Worm (Caenorhabditis elegans) whole organism, late embryonic: ENCODE data around the gene ung-1.

Experiments
- ama-1 ChIP-seq: fragments of 150-350 bp; optimal IDR thresholded peaks from 2 replicates; lab custom pipeline; 2014
- dmd-4 ChIP-seq: sonication (generic microtip); optimal IDR thresholded peaks from 2 replicates; lab custom pipeline; 2016; ENCODE audit warnings: borderline replicate concordance, missing genetic modification characterization, missing compliant biosample characterization
- elt-2 ChIP-seq: sonication (generic microtip); optimal IDR thresholded peaks from 2 replicates; lab custom pipeline; 2016; ENCODE audit warnings: missing genetic modification reagents, missing genetic modification characterization, missing compliant biosample characterization
- eyg-1 ChIP-seq: sonication (generic microtip); optimal IDR thresholded peaks from 2 replicates; lab custom pipeline; 2016; ENCODE audit warnings: missing genotype, missing genetic modification characterization, missing compliant biosample characterization
- hlh-30 ChIP-seq: sonication (generic microtip); optimal IDR thresholded peaks from 2 replicates; lab custom pipeline; 2017; ENCODE audit warnings: antibody characterized with exemption, missing genetic modification characterization, missing compliant biosample characterization; ENCODE audit not compliant: insufficient read depth
- nhr-11 ChIP-seq: fragments of 150-350 bp; optimal IDR thresholded peaks from 2 replicates; lab custom pipeline; 2014; ENCODE audit warnings: missing biosample characterization, missing genetic modification characterization
- nhr-232 ChIP-seq: sonication (generic microtip); optimal IDR thresholded peaks from 2 replicates; lab custom pipeline; 2016; ENCODE audit warnings: missing genetic modification characterization, missing compliant biosample characterization
- pha-4 ChIP-seq: fragments of 150-350 bp; optimal IDR thresholded peaks from 2 replicates; lab custom pipeline; 2018; ENCODE audit warnings: missing biosample characterization, missing genetic modification reagents, missing genetic modification characterization
- pqm-1 ChIP-seq: sonication (generic microtip); optimal IDR thresholded peaks from 2 replicates; lab custom pipeline; 2016; ENCODE audit warnings: missing genetic modification characterization, missing compliant biosample characterization
- ttx-3 ChIP-seq: sonication (generic microtip); optimal IDR thresholded peaks from 2 replicates; lab custom pipeline; 2016; ENCODE audit warnings: missing genetic modification reagents, missing genetic modification characterization, missing compliant biosample characterization

ce11 chrIII:11937911-11938310 is 36.0 kb downstream of the ung-1 start:
- TF ChIP-seq ttx-3 (tag; lab: Kevin White, UChicago), result no peak
- no peak for TF ChIP-seq pqm-1 (tag; lab: Kevin White, UChicago)
- TF ChIP-seq pha-4 (tag; lab: Kevin White, UChicago), result no peak
- no peak for TF ChIP-seq eyg-1 (tag; lab: Kevin White, UChicago)
- no peak for TF ChIP-seq nhr-232
- no peak for TF ChIP-seq ama-1 (lab: Kevin White, UChicago)
- no peak for TF ChIP-seq dmd-4 (tag; lab: Kevin White, UChicago)
- no peak for TF ChIP-seq nhr-11 (tag; lab: Kevin White, UChicago)
- TF ChIP-seq elt-2 (tag; lab: Kevin White, UChicago), result no peak
- no peak for TF ChIP-seq hlh-30 (tag; lab: Kevin White, UChicago)
